Worm (Caenorhabditis elegans) whole organism, L1 larva: ENCODE results near the gene C33A12.3.

Experiments
- C04F5.9 ChIP-seq: sonication (generic microtip); optimal IDR thresholded peaks from 2 replicates; lab custom pipeline; 2016; ENCODE audit warnings: missing genetic modification characterization, missing compliant biosample characterization
- C16A3.4 ChIP-seq: fragments of 150-350 bp; optimal IDR thresholded peaks from 2 replicates; lab custom pipeline; 2014; ENCODE audit warnings: missing biosample characterization, missing genetic modification characterization
- blmp-1 ChIP-seq: fragments of 150-350 bp; optimal IDR thresholded peaks from 2 replicates; lab custom pipeline; 2014; ENCODE audit warnings: missing biosample characterization, missing genetic modification characterization
- ceh-82 ChIP-seq, 3 experiments: fragments of 150-350 bp in 1 of 3; sonication (generic microtip) in 2 of 3; optimal IDR thresholded peaks; 2 replicates each; lab custom pipeline; 2014 to 2017; ENCODE audit warnings: missing biosample characterization in 3 of 3, missing genetic modification characterization in 3 of 3
- ceh-90 ChIP-seq: sonication (generic microtip); optimal IDR thresholded peaks from 2 replicates; lab custom pipeline; 2016; ENCODE audit warnings: missing genetic modification characterization, missing compliant biosample characterization
- dpl-1 ChIP-seq, 3 experiments: fragments of 150-350 bp in 2 of 3; sonication (generic microtip) in 1 of 3; optimal IDR thresholded peaks; 2 replicates each; lab custom pipeline; 2014 to 2017; ENCODE audit warnings: missing biosample characterization in 3 of 3, missing genetic modification characterization in 3 of 3, missing genetic modification reagents in 3 of 3
- dsc-1 ChIP-seq: sonication (generic microtip); optimal IDR thresholded peaks from 2 replicates; lab custom pipeline; 2016; ENCODE audit warnings: mild to moderate bottlenecking, missing genetic modification characterization, missing compliant biosample characterization
- efl-1 ChIP-seq, 4 experiments: fragments of 150-350 bp; optimal IDR thresholded peaks in 3 of 4; peaks in 1 of 4; 1 replicate in 1 of 4; 2 replicates in 3 of 4; lab custom pipeline; 2014; ENCODE audit warnings: missing biosample characterization in 2 of 4, missing genetic modification characterization in 2 of 4, missing genetic modification reagents in 2 of 4
- egl-27 ChIP-seq, 2 experiments: fragments of 150-350 bp in 1 of 2; sonication (generic microtip); optimal IDR thresholded peaks; 3 replicates each; lab custom pipeline; 2017 to 2018; ENCODE audit warnings: missing biosample characterization in 2 of 2, missing genetic modification characterization in 2 of 2, missing genetic modification reagents in 2 of 2
- elt-2 ChIP-seq: sonication (generic microtip); optimal IDR thresholded peaks from 2 replicates; lab custom pipeline; 2016; ENCODE audit warnings: missing genetic modification characterization, mild to moderate bottlenecking, inconsistent platforms, missing compliant biosample characterization, missing genetic modification reagents
- elt-3 ChIP-seq, 6 experiments: fragments of 150-350 bp in 1 of 6; sonication (generic microtip); optimal IDR thresholded peaks; 2 replicates each; lab custom pipeline; 2017 to 2018; ENCODE audit warnings: missing biosample characterization in 6 of 6, missing genetic modification characterization in 6 of 6, inconsistent platforms in 1 of 6
- fkh-4 ChIP-seq: sonication (generic microtip); optimal IDR thresholded peaks from 2 replicates; lab custom pipeline; 2016; ENCODE audit warnings: missing compliant biosample characterization, missing genetic modification characterization, borderline replicate concordance
- irx-1 ChIP-seq: sonication (generic microtip); optimal IDR thresholded peaks from 2 replicates; lab custom pipeline; 2016; ENCODE audit warnings: missing genetic modification characterization, missing compliant biosample characterization
- isw-1 ChIP-seq: fragments of 200-800 bp; sonication (Bioruptor generic); IDR thresholded peaks from 2 replicates; pipeline ENCODE4 v1.3.6; 2022; ENCODE audit warnings: missing genetic modification characterization, missing compliant biosample characterization
- jun-1 ChIP-seq: fragments of 150-350 bp; optimal IDR thresholded peaks from 2 replicates; lab custom pipeline; 2014; ENCODE audit warnings: missing biosample characterization, missing genetic modification reagents, missing genetic modification characterization
- lin-13 ChIP-seq: fragments of 150-350 bp; optimal IDR thresholded peaks from 2 replicates; lab custom pipeline; 2014; ENCODE audit warnings: missing biosample characterization, missing genetic modification reagents, missing genetic modification characterization
- lin-14 ChIP-seq: fragments of 200-800 bp; sonication (Bioruptor generic); optimal IDR thresholded peaks from 2 replicates; lab custom pipeline; 2018; ENCODE audit warnings: mild to moderate bottlenecking, missing genetic modification characterization, moderate library complexity, missing compliant biosample characterization
- lin-35 ChIP-seq, 2 experiments: fragments of 150-350 bp; optimal IDR thresholded peaks; 2 replicates each; lab custom pipeline; 2014; ENCODE audit warnings: missing biosample characterization in 2 of 2, missing genetic modification characterization in 2 of 2, missing genetic modification reagents in 2 of 2
- lsy-2 ChIP-seq, 2 experiments: fragments of 150-350 bp; optimal IDR thresholded peaks; 2 replicates each; lab custom pipeline; 2014; ENCODE audit warnings: missing biosample characterization in 2 of 2, missing genetic modification characterization in 2 of 2
- mab-9 ChIP-seq: fragments of 200-800 bp; sonication (Bioruptor generic); IDR thresholded peaks from 2 replicates; pipeline ENCODE4 v1.3.6; 2022; ENCODE audit warnings: missing genetic modification reagents, missing genetic modification characterization, missing compliant biosample characterization
- mdl-1 ChIP-seq, 2 experiments: fragments of 150-350 bp; optimal IDR thresholded peaks; 2 replicates each; lab custom pipeline; 2014 to 2017; ENCODE audit warnings: missing biosample characterization in 2 of 2, missing genetic modification characterization in 2 of 2, inconsistent platforms in 1 of 2
- mef-2 ChIP-seq: fragments of 150-350 bp; optimal IDR thresholded peaks from 2 replicates; lab custom pipeline; 2014; ENCODE audit warnings: missing biosample characterization, missing genetic modification characterization
- mep-1 ChIP-seq: fragments of 150-350 bp; optimal IDR thresholded peaks from 2 replicates; lab custom pipeline; 2014; ENCODE audit warnings: missing biosample characterization, missing genetic modification characterization
- nhr-11 ChIP-seq: fragments of 150-350 bp; optimal IDR thresholded peaks from 2 replicates; lab custom pipeline; 2014; ENCODE audit warnings: missing biosample characterization, missing genetic modification characterization
- nhr-19 ChIP-seq: fragments of 200-800 bp; sonication (Bioruptor generic); conservative IDR thresholded peaks from 2 replicates; pipeline ENCODE4 v1.3.6; 2022; ENCODE audit warnings: missing genetic modification characterization, missing compliant biosample characterization
- nhr-20 ChIP-seq: sonication (generic microtip); optimal IDR thresholded peaks from 2 replicates; lab custom pipeline; 2016; ENCODE audit warnings: mild to moderate bottlenecking, missing genetic modification characterization, missing compliant biosample characterization
- nhr-28 ChIP-seq: fragments of 150-350 bp; optimal IDR thresholded peaks from 2 replicates; lab custom pipeline; 2014; ENCODE audit warnings: missing biosample characterization, missing genetic modification characterization
- nhr-71 ChIP-seq: sonication (generic microtip); optimal IDR thresholded peaks from 2 replicates; lab custom pipeline; 2016; ENCODE audit warnings: mild to moderate bottlenecking, missing genetic modification characterization, moderate library complexity, missing compliant biosample characterization
- nhr-76 ChIP-seq: sonication (generic microtip); optimal IDR thresholded peaks from 2 replicates; lab custom pipeline; 2017; ENCODE audit warnings: missing biosample characterization, missing genetic modification characterization
- nhr-84 ChIP-seq: sonication (generic microtip); optimal IDR thresholded peaks from 2 replicates; lab custom pipeline; 2017; ENCODE audit warnings: missing biosample characterization, missing genetic modification characterization
- nhr-85 ChIP-seq: sonication (generic microtip); peaks from one replicate; lab custom pipeline; 2016; ENCODE audit warnings: missing genetic modification characterization, inconsistent platforms, missing compliant biosample characterization
- nhr-90 ChIP-seq: sonication (generic microtip); optimal IDR thresholded peaks from 2 replicates; lab custom pipeline; 2016; ENCODE audit warnings: mild to moderate bottlenecking, missing genetic modification characterization, missing compliant biosample characterization; ENCODE audit not compliant: poor library complexity
- pag-3 ChIP-seq: sonication (generic microtip); optimal IDR thresholded peaks from 2 replicates; lab custom pipeline; 2017; ENCODE audit warnings: missing genetic modification characterization, mild to moderate bottlenecking, missing compliant biosample characterization, antibody characterized with exemption, borderline replicate concordance; ENCODE audit not compliant: insufficient read depth
- rnt-1 ChIP-seq: sonication (generic microtip); optimal IDR thresholded peaks from 2 replicates; lab custom pipeline; 2016; ENCODE audit warnings: mild to moderate bottlenecking, missing genetic modification characterization, moderate library complexity, missing compliant biosample characterization
- snpc-4 ChIP-seq: fragments of 150-350 bp; optimal IDR thresholded peaks from 2 replicates; lab custom pipeline; 2014; ENCODE audit warnings: missing biosample characterization, missing genetic modification characterization
- snu-23 ChIP-seq: sonication (generic microtip); optimal IDR thresholded peaks from 2 replicates; lab custom pipeline; 2016; ENCODE audit warnings: missing genetic modification characterization, missing compliant biosample characterization
- sptf-1 ChIP-seq: fragments of 150-350 bp; optimal IDR thresholded peaks from 2 replicates; lab custom pipeline; 2014; ENCODE audit warnings: missing biosample characterization, missing genetic modification characterization
- swsn-7 ChIP-seq: sonication (generic microtip); optimal IDR thresholded peaks from 2 replicates; lab custom pipeline; 2016; ENCODE audit warnings: missing genetic modification characterization, missing compliant biosample characterization
- tbx-2 ChIP-seq: sonication (generic microtip); optimal IDR thresholded peaks from 2 replicates; lab custom pipeline; 2016; ENCODE audit warnings: missing genetic modification characterization, missing compliant biosample characterization
- tlp-1 ChIP-seq: fragments of 150-350 bp; optimal IDR thresholded peaks from 2 replicates; lab custom pipeline; 2014; ENCODE audit warnings: missing biosample characterization, missing genetic modification characterization
- unc-130 ChIP-seq: fragments of 150-350 bp; optimal IDR thresholded peaks from 2 replicates; lab custom pipeline; 2017; ENCODE audit warnings: missing biosample characterization, missing genetic modification characterization, inconsistent platforms
- unc-30 ChIP-seq: sonication (generic microtip); optimal IDR thresholded peaks from 2 replicates; lab custom pipeline; 2017; ENCODE audit warnings: missing biosample characterization, missing genetic modification characterization
- xbp-1 ChIP-seq: sonication (generic microtip); optimal IDR thresholded peaks from 2 replicates; lab custom pipeline; 2016; ENCODE audit warnings: missing genetic modification characterization, missing compliant biosample characterization
- ztf-4 ChIP-seq: fragments of 150-350 bp; optimal IDR thresholded peaks from 2 replicates; lab custom pipeline; 2014; ENCODE audit warnings: missing biosample characterization, missing genetic modification characterization

Gene C33A12.3

ce11 chrIV:9529647-9530046, 16.8 kb upstream of the C33A12.3 start, which contains the start of gene elo-7:
Gene elo-7 (plus strand): TSS chrIV:9529947.
- TF ChIP-seq xbp-1 (tag; lab: Kevin White, UChicago) = no peak
- no peak for TF ChIP-seq irx-1
- no peak for TF ChIP-seq nhr-11
- no peak for TF ChIP-seq pag-3
- no peak for TF ChIP-seq nhr-71 (tag; lab: Kevin White, UChicago)
- no peak for TF ChIP-seq blmp-1 (tag; lab: Kevin White, UChicago)
- TF ChIP-seq lin-13 (GFP tag; lab: Kevin White, UChicago) = no peak
- TF ChIP-seq nhr-76 (tag; lab: Kevin White, UChicago) = no peak
- no peak for TF ChIP-seq ztf-4 (tag; lab: Kevin White, UChicago)
- no peak for TF ChIP-seq mab-9 (GFP tag; lab: Robert Waterston, UW)
- TF ChIP-seq ceh-90 (tag; lab: Kevin White, UChicago) = no peak

ce11 chrIV:9527002-9527401, 14.2 kb upstream of the C33A12.3 start:
- TF ChIP-seq efl-1 (optimal IDR thresholded peaks at IDR 0.05; lab: Kevin White, UChicago) (no peak), efl-1 (GFP tag; optimal IDR thresholded peaks at IDR 0.05 in 1 of 2; lab: Kevin White, UChicago) (no peak), nhr-84 (tag; lab: Kevin White, UChicago) (no peak), elt-2 (tag; lab: Kevin White, UChicago) (peak; percentile 51)

DNA sequence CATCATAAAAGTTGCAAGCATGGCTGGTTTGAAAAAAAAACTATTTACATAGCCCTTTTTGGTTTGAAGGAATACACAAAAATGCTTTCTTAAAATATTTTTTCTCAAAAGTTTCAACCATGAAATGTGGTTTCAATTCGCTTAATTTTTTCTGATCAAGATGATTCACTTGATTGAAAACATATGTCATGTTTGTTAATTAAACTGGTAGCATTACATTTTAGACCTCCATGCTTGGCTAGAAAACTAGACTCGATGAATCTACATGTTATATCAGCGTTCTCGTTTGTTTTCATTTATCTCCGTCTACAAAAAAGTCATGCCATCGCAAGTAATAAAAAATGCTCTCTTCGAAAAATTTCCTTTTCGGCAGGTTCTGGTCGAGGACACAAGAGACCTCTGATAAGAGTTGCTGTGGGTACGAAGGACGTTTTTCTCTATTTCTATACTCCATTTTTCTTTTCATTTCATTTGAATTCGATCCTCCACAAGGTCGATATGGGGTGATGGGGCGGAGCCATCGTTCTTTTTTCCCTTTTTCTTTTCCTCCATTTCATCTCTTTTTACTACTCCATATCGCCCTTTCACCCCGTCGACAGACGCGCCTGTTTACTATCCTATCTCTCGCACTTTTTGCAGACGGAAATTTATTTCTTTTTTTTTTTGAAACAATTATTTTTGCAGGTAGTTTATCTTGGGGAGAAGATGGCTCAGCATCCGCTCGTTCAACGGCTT, 13.0 kb upstream of the C33A12.3 start, which contains the start of gene elo-1:
Gene elo-1 (plus strand): TSS at position 685 of the 735 bp plus-strand sequence.
- TF ChIP-seq nhr-28 (tag; lab: Kevin White, UChicago) (no peak), unc-30 (tag; lab: Kevin White, UChicago) (no peak), nhr-19 (GFP tag; lab: Robert Waterston, UW) (peak; percentile 53), elt-3 (tag; optimal IDR thresholded peaks at IDR 0.05; lab: Kevin White, UChicago) (peak in 4 of 6 experiments; percentile 21 to 46 (median 40)), ceh-82 (tag; optimal IDR thresholded peaks at IDR 0.05; lab: Kevin White, UChicago) (peak in 1 of 3 experiments; percentile 23), C16A3.4 (tag; lab: Kevin White, UChicago) (peak; percentile 6), lin-35 (GFP tag; optimal IDR thresholded peaks at IDR 0.05; lab: Kevin White, UChicago) (peak in 1 of 2 experiments; percentile 40), xbp-1 (tag; lab: Kevin White, UChicago) (peak; percentile 21), elt-2 (tag; lab: Kevin White, UChicago) (peak; percentile 75), lin-13 (GFP tag; lab: Kevin White, UChicago) (no peak), mdl-1 (tag; optimal IDR thresholded peaks at IDR 0.05; lab: Kevin White, UChicago) (peak in 1 of 2 experiments; percentile 18), isw-1 (GFP tag; lab: Robert Waterston, UW) (no peak), tlp-1 (tag; lab: Kevin White, UChicago) (peak; percentile 3), swsn-7 (tag; lab: Kevin White, UChicago) (peak; percentile 39), dpl-1 (GFP tag; optimal IDR thresholded peaks at IDR 0.05; lab: Kevin White, UChicago) (peak; percentile 2 to 44 (median 14)), efl-1 (optimal IDR thresholded peaks at IDR 0.05; lab: Kevin White, UChicago) (peak; percentile 26 to 29), efl-1 (GFP tag; optimal IDR thresholded peaks at IDR 0.05 in 1 of 2; lab: Kevin White, UChicago) (peak; percentile 30 to 92), nhr-85 (peak; percentile 91), jun-1 (tag; lab: Kevin White, UChicago) (peak; percentile 6), snpc-4 (tag; lab: Kevin White, UChicago) (peak; percentile 35), unc-130 (tag; lab: Kevin White, UChicago) (no peak), mef-2 (tag; lab: Kevin White, UChicago) (no peak), dsc-1 (tag; lab: Kevin White, UChicago) (peak; percentile 93), nhr-20 (tag; lab: Kevin White, UChicago) (peak; percentile 81), blmp-1 (tag; lab: Kevin White, UChicago) (peak; percentile 98), mep-1 (tag; lab: Kevin White, UChicago) (peak; percentile 68), C04F5.9 (tag; lab: Kevin White, UChicago) (no peak), tbx-2 (tag; lab: Kevin White, UChicago) (peak; percentile 5), snu-23 (GFP tag; lab: Kevin White, UChicago) (peak; percentile 71), fkh-4 (peak; percentile 89), lsy-2 (tag; optimal IDR thresholded peaks at IDR 0.05; lab: Kevin White, UChicago) (peak; percentile 22 to 30), lin-14 (GFP tag; lab: Kevin White, UChicago) (peak; percentile 84), rnt-1 (tag; lab: Kevin White, UChicago) (peak; percentile 52), sptf-1 (tag; lab: Kevin White, UChicago) (no peak), nhr-71 (tag; lab: Kevin White, UChicago) (peak; percentile 76), egl-27 (tag; optimal IDR thresholded peaks at IDR 0.05; lab: Kevin White, UChicago) (peak in 1 of 2 experiments; percentile 31), nhr-90 (peak; percentile 65)
- TF ChIP-seq, all 84 proteins: peak for 28
